Fruit fly (Drosophila melanogaster): ENCODE data around the gene Cluap1.

Gene Cluap1

DNA sequence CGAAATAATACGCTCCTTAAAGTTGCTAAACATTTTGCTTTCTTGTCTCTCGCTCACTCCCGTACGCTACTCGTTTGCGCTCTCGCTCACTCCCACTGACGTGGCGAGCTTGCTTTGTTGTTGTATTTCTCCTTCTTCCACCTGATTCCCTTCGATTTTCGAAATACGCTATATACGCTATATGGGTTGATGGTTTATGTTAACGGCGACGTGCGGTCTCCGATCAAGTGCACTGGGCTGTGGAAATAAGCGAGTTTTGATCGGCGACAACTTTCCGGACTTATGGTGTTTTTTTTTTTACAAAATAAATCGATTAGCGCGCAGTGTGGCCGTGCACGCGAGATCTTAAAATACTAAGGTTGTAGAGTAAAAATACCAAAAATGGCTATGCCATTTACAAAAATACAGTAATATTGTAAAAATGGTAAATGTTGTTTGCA lies 4.0 kb downstream of the Cluap1 start, which contains the start of gene CG17598 (continued):
- peak; percentile 20; the same call in 1 of the 2 replicates for TF ChIP-seq Scr (GFP tag; IDR thresholded peaks at IDR 0.05; ENCODE audit: partially characterized antibody)
- no peak for TF ChIP-seq CG31224 (GFP tag; IDR thresholded peaks at IDR 0.05)
- TF ChIP-seq CG11504 (tag; optimal IDR thresholded peaks at IDR 0.05) = peak; percentile 21
- no peak for TF ChIP-seq CG18011 (GFP tag; optimal IDR thresholded peaks at IDR 0.05)
- TF ChIP-seq Atf-2 (GFP tag; optimal IDR thresholded peaks at IDR 0.05) = no peak
- TF ChIP-seq jumu (GFP tag; optimal IDR thresholded peaks at IDR 0.05) = no peak
- TF ChIP-seq zfh2 (GFP tag; optimal IDR thresholded peaks at IDR 0.05) = no peak
- TF ChIP-seq Dref (GFP tag; IDR thresholded peaks at IDR 0.05) = peak; percentile 49
- peak; percentile 16 for TF ChIP-seq Sry-δ (GFP tag; optimal IDR thresholded peaks at IDR 0.05)

DNA sequence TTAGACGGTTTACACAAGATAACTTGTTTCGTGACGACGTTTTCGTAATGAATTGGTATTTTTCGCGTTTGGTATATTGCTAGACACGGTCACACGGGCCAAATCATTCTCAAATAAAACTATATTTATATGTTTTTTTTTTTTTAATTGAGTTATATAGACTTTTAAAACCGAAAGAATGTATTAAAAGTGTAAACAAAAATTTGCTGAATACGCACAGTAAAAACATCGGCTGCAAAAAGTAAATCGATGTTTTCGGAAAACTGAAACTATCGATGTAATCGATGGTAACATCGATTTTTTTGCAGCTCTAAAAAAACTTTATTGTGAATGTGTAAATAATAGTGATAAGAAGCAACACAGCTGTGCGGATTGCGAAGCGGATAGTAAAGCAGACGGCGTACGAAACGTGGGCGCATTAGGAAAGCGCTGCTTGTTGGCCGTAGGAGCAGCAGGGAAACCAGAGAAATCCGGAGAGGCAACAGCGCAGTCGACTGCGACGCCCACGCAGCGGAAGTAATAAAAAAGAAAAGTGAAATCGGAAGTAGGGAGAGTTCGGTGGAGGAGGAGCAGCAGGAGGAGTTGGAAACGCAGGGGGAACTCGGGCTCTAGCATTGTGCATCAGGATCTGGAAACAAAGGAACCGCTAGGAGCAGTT lies 14.3 kb downstream of the Cluap1 start, which contains the start of gene S6kII:
Gene S6kII (plus strand): TSS at position 301 of the 658 bp plus-strand sequence.
- no peak for TF ChIP-seq CG11504 (tag; optimal IDR thresholded peaks at IDR 0.05)
- peak; percentile 47 for TF ChIP-seq CG14710 (tag; optimal IDR thresholded peaks at IDR 0.05)
- TF ChIP-seq vnd (GFP tag; IDR thresholded peaks at IDR 0.05; ENCODE audit: partially characterized antibody) = peak; percentile 75
- TF ChIP-seq CG30403 (GFP tag; optimal IDR thresholded peaks at IDR 0.05) = no peak
- no peak for TF ChIP-seq Optix (GFP tag; IDR thresholded peaks at IDR 0.05)
- peak; percentile 79 for TF ChIP-seq CG7963 (GFP tag; IDR thresholded peaks at IDR 0.05; ENCODE audit: partially characterized antibody)
- TF ChIP-seq Sox100B (GFP tag; optimal IDR thresholded peaks at IDR 0.05) = no peak
- TF ChIP-seq danr (GFP tag; IDR thresholded peaks at IDR 0.05) = no peak
- TF ChIP-seq Hey (tag; optimal IDR thresholded peaks at IDR 0.05) = no peak
- TF ChIP-seq ind (GFP tag; optimal IDR thresholded peaks at IDR 0.05) = no peak
- TF ChIP-seq CG6791 (GFP tag; IDR thresholded peaks at IDR 0.05; ENCODE audit: partially characterized antibody) = peak; percentile 84
- TF ChIP-seq CG2116 (GFP tag; optimal IDR thresholded peaks at IDR 0.05) = peak; percentile 89
- peak; percentile 24 for TF ChIP-seq HmgZ (tag; optimal IDR thresholded peaks at IDR 0.05)
- peak; percentile 76 for TF ChIP-seq nerfin-2 (GFP tag; IDR thresholded peaks at IDR 0.05; ENCODE audit: partially characterized antibody)
- no peak for TF ChIP-seq CG8089 (GFP tag; optimal IDR thresholded peaks at IDR 0.05)
- no peak for TF ChIP-seq lmd (GFP tag; IDR thresholded peaks at IDR 0.05)
- no peak for TF ChIP-seq ken (GFP tag; IDR thresholded peaks at IDR 0.05)
- peak; percentile 67 for TF ChIP-seq ato (GFP tag; IDR thresholded peaks at IDR 0.05; ENCODE audit: partially characterized antibody)
- peak; percentile 82 for TF ChIP-seq Dref (GFP tag; IDR thresholded peaks at IDR 0.05)
- no peak for TF ChIP-seq prd (optimal IDR thresholded peaks at IDR 0.05)
- TF ChIP-seq prd (GFP tag; IDR thresholded peaks at IDR 0.05) = no peak
- TF ChIP-seq nom (GFP tag; optimal IDR thresholded peaks at IDR 0.05) = no peak
- TF ChIP-seq CG2129 (GFP tag; IDR thresholded peaks at IDR 0.05; ENCODE audit: partially characterized antibody) = peak; percentile 62
- TF ChIP-seq CG30431 (GFP tag; optimal IDR thresholded peaks at IDR 0.05) = no peak
- TF ChIP-seq Adf1 (GFP tag; IDR thresholded peaks at IDR 0.05) = peak; percentile 71
- TF ChIP-seq CG10366 (GFP tag; IDR thresholded peaks at IDR 0.05) = no peak
- no peak for TF ChIP-seq fru (optimal IDR thresholded peaks at IDR 0.05)
- peak; percentile 44 for TF ChIP-seq YL-1 (GFP tag; optimal IDR thresholded peaks at IDR 0.05)
- TF ChIP-seq CG17359 (tag; optimal IDR thresholded peaks at IDR 0.05) = no peak
- TF ChIP-seq Lim3 (GFP tag; IDR thresholded peaks at IDR 0.05) = no peak
- TF ChIP-seq HLHmδ (GFP tag; optimal IDR thresholded peaks at IDR 0.05) = no peak
- peak; percentile 71 for TF ChIP-seq CG14860 (GFP tag; IDR thresholded peaks at IDR 0.05; ENCODE audit: partially characterized antibody)
- TF ChIP-seq tna (GFP tag; IDR thresholded peaks at IDR 0.05; ENCODE audit: partially characterized antibody) = peak; percentile 66; the same call in 1 of the 2 replicates
- no peak for TF ChIP-seq Side (GFP tag; optimal IDR thresholded peaks at IDR 0.05)
- TF ChIP-seq MTF-1 (GFP tag; optimal IDR thresholded peaks at IDR 0.05; ENCODE audit: borderline replicate concordance) = no peak
- no peak for TF ChIP-seq Atf6 (GFP tag; IDR thresholded peaks at IDR 0.05)
- TF ChIP-seq CG10267 (tag; optimal IDR thresholded peaks at IDR 0.05) = peak; percentile 24
- TF ChIP-seq Dp (GFP tag; optimal IDR thresholded peaks at IDR 0.05) = peak; percentile 9
- TF ChIP-seq CG9437 (GFP tag; optimal IDR thresholded peaks at IDR 0.05) = peak; percentile 64
- peak; percentile 2 for TF ChIP-seq CG8290 (GFP tag; optimal IDR thresholded peaks at IDR 0.05)
- no peak for TF ChIP-seq CG8290 (tag; optimal IDR thresholded peaks at IDR 0.05)

Measured in whole organism, embryonic.